Fruit fly (Drosophila melanogaster): Measurements from ENCODE around the gene Cap-D2.

Gene Cap-D2

DNA sequence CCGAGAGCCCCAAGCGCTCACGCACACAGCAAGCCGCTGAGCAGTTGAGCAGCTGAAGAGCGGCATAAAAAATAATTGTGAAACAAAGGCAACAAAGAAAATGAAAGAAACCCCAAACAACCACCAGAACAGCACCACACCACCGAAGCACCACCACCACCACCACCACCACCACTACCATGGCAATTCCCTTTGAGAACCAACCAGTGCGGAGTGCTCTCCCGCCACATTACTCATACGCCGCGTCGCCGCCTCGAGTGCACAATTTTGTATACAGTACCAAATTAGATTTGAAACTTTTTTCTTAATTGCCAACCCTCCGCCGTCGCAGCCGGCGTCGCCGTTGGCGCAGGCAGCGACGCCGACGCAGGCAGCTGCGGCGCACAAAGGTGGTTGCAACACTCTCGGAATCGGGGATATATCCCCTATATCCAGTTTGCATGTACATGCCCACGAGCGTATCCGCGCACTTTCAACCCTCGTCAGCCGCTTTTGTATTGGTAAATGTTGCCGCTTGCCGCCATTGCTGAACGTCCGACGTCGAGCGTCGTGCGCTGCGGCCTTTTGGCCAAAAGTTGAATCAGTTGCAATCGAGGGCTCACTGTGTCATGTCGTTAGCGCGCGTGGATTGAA, 16.7 kb downstream of the Cap-D2 start, which contains the start of gene dmrt99B:
dmrt99B (plus strand) TSS at position 583 of the 633 bp plus-strand sequence.
- TF ChIP-seq CG17801 (GFP tag; optimal IDR thresholded peaks at IDR 0.05; ENCODE audit: partially characterized antibody), result no peak

DNA sequence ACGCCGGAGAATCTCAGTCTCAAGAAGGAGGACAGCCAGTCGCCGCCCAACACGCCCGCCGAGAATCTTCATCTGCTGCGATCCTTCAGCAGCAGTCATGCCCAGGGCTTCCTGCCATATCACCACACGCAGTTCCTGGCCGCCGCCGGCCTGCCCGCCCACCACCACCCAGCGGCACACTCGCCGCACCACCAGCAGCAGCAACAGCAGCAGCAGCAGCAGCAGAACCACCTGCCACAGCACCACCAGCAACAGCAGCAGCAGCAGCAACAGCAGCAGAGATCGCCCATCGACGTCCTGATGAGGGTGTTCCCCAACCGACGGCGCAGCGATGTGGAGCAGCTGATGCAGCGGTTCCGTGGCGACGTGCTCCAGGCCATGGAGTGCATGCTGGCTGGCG, 20.3 kb downstream of the Cap-D2 start:
- TF ChIP-seq CG17801 (GFP tag; optimal IDR thresholded peaks at IDR 0.05; ENCODE audit: partially characterized antibody), result no peak

- TF ChIP-seq CG17801 (GFP tag; optimal IDR thresholded peaks at IDR 0.05; ENCODE audit: partially characterized antibody), result no peak
Observed at dm6 chr3R:29696359-29696758, 20.9 kb downstream of the Cap-D2 start.

dm6 chr3R:29697841-29698240, 22.4 kb downstream of the Cap-D2 start:
- no peak for TF ChIP-seq CG17801 (GFP tag; optimal IDR thresholded peaks at IDR 0.05; ENCODE audit: partially characterized antibody)

dm6 chr3R:29699220-29699619, 23.8 kb downstream of the Cap-D2 start:
- no peak for TF ChIP-seq CG17801 (GFP tag; optimal IDR thresholded peaks at IDR 0.05; ENCODE audit: partially characterized antibody)

dm6 chr3R:29701739-29702138, 26.3 kb downstream of the Cap-D2 start:
- no peak for TF ChIP-seq CG17801 (GFP tag; optimal IDR thresholded peaks at IDR 0.05; ENCODE audit: partially characterized antibody)

dm6 chr3R:29704557-29704956, 29.1 kb downstream of the Cap-D2 start:
- TF ChIP-seq CG17801 (GFP tag; optimal IDR thresholded peaks at IDR 0.05; ENCODE audit: partially characterized antibody), result no peak

DNA sequence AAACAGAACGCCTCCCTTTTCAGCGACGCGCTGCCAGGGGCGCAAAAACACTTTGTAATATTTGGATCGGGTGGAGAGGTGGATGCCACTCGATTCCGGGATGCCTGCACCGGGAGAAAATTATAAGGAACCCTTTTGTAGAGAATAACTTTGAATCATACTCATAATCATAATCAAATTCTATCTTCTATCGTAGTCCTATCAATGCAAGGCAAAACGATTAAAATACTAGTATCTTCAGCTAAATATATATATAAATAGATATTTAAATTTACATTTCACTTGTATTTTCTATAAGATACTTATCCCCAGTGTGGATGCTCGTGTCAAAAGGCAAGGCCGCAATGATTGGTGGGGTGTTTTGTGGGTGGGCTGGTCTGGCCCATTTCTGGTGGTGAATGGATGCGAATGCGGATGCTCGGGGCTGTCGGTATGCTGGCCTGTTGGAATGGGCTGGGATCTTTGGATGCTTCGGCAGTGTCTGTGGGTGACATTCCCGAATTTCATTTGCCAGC, 30.4 kb downstream of the Cap-D2 start:
- TF ChIP-seq CG17801 (GFP tag; optimal IDR thresholded peaks at IDR 0.05; ENCODE audit: partially characterized antibody), result no peak

DNA sequence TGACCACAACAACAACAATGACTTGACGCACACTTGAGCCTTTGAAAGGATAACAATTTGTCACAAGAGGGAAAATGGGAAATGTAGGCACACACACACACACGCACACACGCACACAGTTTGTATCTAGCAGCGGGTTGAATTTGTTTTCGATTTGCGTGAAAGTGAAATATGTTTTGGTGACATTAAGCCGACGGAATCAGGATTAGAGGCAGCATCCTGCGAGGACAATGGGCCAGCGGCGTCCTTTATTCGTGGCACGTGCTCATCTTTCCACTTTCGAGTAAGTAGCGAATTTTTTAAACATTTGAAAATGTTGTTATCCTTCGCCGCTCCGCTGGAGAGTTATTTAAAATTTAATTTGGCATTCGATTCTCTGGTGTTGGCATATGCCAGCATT, 31.8 kb downstream of the Cap-D2 start:
- no peak for TF ChIP-seq CG17801 (GFP tag; optimal IDR thresholded peaks at IDR 0.05; ENCODE audit: partially characterized antibody)

dm6 chr3R:29708322-29708721, 32.9 kb downstream of the Cap-D2 start:
- no peak for TF ChIP-seq CG17801 (GFP tag; optimal IDR thresholded peaks at IDR 0.05; ENCODE audit: partially characterized antibody)

DNA sequence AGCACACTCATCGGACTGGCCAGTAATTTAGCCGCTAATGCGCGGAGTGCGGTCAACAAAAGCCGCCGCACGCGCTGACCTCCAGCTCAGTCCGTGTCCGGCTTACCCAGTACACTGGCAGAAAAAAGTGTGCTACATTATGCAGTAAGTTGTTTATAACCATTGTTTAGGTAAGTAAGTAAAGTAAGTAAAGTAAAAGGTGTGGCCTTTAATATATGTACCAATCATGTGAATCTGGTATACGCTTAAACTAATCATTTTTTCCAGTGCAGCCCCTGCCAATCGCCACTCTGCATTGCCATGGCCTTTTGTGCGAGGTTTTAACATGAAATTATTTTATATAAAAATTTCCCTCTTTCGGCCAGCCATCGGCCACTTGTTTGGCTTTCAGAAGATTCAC, 36.0 kb downstream of the Cap-D2 start:
- no peak for TF ChIP-seq CG17801 (GFP tag; optimal IDR thresholded peaks at IDR 0.05; ENCODE audit: partially characterized antibody)

DNA sequence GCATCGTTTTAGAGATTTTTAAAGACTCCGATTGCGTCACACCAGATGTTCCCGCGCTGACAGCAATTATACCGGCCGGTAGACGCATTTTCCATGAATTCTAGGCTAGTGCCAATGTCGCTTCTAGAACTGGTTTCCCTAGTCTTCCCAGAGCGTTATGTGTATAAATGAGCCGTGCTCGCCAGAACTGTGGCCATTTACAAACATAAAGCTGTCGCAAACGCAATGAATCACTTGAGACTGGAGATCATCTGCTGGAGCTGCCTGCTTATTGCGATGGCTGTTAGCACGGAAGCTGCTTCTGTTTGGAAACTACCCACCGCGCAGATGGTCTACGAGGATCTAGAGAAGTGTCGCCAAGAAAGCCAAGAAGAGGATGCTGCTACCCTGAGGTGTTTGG, 38.9 kb downstream of the Cap-D2 start, which contains the start of gene Obp99d:
Obp99d (plus strand) TSS at position 192 of the 400 bp plus-strand sequence.
- no peak for TF ChIP-seq CG17801 (GFP tag; optimal IDR thresholded peaks at IDR 0.05; ENCODE audit: partially characterized antibody)

DNA sequence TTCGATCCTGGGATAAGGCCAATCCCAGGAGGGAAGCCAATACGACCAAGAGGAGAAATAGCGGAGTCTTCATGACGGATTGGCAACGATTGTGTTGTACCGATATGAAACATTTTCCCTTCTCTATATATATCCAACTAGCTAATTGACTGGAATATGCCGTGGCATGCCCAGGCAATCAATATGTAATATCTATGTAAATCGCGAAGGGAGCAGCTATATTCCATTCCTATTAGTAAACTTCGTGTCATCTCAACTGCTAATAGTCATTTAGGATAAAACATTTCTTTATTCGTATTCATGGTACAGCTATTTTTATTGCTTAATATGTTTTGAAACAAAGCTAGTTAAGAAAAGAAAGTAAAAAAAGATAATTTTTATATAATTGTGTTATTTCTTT, 39.8 kb downstream of the Cap-D2 start, which contains the start of gene Dup99B:
Dup99B (minus strand) TSS at position 101 of the 400 bp plus-strand sequence.
- no peak for TF ChIP-seq CG17801 (GFP tag; optimal IDR thresholded peaks at IDR 0.05; ENCODE audit: partially characterized antibody)

- no peak for TF ChIP-seq CG17801 (GFP tag; optimal IDR thresholded peaks at IDR 0.05; ENCODE audit: partially characterized antibody)
Observed at dm6 chr3R:29716043-29716781, 40.8 kb downstream of the Cap-D2 start.

DNA sequence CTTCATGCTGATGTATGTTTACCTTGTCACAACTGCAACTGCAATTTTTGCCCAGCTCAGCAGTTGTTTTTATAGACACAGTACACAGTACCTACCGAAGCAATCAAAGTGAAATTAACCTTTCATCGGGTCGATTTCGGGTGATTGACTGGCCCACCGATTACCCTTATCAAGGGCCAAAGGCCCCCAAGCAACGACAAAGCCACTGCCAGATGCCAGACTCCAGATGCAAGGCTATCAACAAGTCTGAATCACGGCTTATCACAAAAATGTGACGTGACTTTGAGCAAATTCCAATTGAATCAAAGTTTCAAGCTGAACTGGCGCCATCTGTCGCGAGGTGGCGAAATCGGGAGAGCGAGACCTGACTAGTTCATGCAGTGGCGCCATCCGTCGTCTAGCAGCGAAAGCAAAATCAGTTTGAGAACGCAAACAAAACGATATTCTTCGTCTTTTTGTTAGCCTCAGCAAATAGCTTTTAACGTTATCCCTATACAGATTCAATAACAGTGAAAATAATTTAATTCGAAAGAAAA, 41.4 kb downstream of the Cap-D2 start, which contains the start of gene Obp99b:
Obp99b (minus strand) TSS at position 115 of the 536 bp plus-strand sequence.
- no peak for TF ChIP-seq CG17801 (GFP tag; optimal IDR thresholded peaks at IDR 0.05; ENCODE audit: partially characterized antibody)

DNA sequence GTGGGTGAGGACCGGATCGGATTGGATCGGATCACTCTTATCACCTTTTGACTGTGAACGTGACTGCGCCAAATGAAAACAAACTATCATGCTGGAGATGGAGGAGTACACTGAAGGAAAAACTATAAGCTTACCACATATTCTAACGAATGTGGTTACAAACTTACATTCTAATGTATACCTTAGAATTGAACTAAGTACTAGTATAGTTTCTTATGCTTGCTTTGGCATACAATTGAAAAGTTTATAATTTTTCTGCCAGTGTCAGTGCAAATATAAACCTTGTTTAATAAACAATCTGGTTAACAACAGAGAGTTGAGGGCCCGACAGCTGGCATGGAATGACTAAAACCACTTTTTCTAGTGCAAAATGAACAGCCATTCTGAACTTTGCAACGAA, 42.1 kb downstream of the Cap-D2 start:
- no peak for TF ChIP-seq CG17801 (GFP tag; optimal IDR thresholded peaks at IDR 0.05; ENCODE audit: partially characterized antibody)
